Fruit fly (Drosophila melanogaster) ovary, adult (tissue): ENCODE measurements around the gene CG9391.

ENCODE experiments used
- CG17801 ChIP-seq: fragments of 200-800 bp; optimal IDR thresholded peaks from 2 replicates; lab custom pipeline; 2019; ENCODE audit warnings: missing biosample characterization, mild to moderate bottlenecking, missing genetic modification characterization, moderate library complexity; ENCODE audit not compliant: partially characterized antibody

The CG9391 gene

DNA sequence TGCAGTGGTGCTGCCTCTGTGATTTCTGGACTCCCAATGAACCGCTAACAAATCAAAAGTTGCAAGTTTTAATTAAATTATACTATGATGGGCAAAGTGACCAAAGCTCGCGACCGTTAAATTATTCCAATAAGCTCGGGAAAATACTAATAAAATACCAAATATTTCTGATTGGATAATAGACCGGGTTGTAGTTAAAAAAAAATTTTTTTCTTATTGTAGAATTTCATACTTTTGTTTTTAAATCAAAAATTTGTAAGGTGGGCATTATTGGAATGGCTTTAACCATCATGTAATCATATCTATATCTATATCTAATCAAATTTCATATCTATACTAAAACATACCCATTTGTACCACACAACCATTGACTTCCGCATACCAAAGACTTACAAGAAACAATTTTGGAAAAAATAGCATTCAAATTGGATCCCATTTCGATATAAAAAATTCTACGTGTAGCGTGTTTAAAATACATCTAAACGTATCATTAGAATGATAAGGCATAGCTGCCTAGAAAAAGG lies at the start of gene CG9391:
CG9391 (minus strand) TSS at position 474 of the 524 bp plus-strand sequence.
- TF ChIP-seq CG17801 = no peak

DNA sequence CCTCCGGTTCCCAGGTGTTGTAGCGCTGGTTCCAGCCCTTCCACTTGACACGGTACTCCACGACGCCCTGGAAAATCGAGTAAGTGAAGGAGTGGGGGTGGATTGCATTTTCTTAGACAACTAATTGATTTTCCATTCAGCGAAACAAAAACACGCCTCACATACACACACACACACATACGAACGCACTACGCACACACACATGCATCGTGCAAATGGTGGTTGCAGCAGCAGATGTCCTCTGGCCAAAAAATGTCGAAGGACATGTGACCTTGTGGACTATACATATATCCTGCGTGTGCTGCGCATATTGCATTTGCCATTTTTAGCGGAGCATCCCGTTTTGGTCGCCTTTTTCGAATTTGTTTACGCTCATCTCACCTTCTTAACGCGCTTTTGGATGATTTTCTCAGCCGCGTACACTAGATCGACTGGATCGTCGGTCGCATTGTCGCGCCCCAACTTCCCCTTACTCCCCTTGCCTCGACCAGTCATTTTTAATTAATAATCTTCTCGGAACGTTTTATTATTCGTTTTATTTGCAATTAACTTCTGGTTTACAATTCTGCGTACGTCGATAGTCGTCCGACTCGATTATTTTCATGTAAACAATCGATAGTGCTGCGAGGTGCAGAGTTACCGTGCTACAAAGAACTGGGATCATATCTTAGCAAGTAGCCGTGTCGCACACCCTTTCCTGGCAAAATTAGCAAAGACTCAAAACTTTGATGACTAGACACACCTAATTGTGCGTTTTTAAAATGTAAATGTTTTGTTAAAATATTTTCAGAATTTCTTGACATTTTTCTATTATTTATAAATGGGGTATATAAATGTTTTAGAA lies 49.5 kb upstream of the CG9391 start, which contains the start of gene Pc:
Pc (minus strand) TSS at position 605 of the 844 bp plus-strand sequence.
- TF ChIP-seq CG17801 = peak; percentile 9

DNA sequence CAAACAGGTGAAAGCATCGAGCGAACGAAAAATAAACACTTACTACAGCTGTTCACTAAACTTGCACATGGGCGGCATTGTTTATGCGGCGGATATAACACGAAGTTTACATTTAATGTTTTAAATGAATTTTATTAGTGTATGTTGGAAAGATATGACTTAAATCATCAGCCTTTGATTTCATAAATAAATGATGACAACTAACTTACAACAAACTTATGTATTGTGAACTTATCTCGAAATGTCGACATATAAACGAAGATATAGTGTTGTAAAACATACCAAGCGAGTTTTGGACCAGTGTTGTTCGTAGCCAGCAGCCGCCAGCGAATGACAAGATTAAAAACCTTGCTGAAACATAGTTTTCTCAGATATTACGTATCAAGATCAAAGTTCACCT lies 36.3 kb upstream of the CG9391 start, which contains the start of the genes CG11309 and CG7632:
CG11309 (minus strand) TSS at position 259 of the 400 bp plus-strand sequence.
CG7632 (plus strand) TSS at position 298 of the 400 bp plus-strand sequence.
- peak; percentile 100 for TF ChIP-seq CG17801

DNA sequence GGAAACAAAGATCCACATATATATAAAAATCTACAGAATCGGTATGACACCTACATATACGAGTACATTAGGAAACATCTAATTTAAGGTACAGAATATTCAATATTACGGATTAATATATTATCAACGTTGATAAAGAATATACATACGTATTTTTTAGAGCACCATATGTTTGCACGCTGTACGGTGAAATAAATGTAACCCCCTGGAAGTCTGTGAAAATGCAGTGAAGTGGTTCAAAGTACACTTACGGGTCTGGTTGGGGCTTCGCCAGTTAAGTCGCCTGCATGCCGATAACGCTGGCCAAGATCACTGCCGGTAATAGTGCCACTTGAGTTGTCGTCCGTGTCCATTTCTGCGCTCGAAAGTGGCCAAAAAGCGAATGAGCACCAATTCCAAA lies 35.5 kb upstream of the CG9391 start:
- no peak for TF ChIP-seq CG17801

DNA sequence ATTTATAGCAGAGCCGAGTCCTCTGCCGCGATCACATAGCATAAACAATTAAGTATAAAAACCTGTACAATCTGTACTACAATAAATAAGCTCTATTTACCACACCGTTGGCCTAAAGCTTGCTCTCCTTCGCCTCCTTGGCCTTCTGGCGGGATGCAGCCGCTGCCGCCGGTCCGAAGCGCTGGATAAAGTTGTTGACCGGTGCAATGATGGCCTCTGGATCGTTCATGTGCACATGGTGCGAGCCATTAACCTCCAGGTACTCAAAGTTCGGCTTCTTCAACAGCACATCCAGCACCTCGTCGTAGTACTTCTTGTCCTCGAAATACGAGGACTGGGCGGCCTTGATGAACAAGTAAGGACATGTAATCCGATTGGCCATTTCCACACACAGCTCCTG lies 34.4 kb upstream of the CG9391 start:
- no peak for TF ChIP-seq CG17801

DNA sequence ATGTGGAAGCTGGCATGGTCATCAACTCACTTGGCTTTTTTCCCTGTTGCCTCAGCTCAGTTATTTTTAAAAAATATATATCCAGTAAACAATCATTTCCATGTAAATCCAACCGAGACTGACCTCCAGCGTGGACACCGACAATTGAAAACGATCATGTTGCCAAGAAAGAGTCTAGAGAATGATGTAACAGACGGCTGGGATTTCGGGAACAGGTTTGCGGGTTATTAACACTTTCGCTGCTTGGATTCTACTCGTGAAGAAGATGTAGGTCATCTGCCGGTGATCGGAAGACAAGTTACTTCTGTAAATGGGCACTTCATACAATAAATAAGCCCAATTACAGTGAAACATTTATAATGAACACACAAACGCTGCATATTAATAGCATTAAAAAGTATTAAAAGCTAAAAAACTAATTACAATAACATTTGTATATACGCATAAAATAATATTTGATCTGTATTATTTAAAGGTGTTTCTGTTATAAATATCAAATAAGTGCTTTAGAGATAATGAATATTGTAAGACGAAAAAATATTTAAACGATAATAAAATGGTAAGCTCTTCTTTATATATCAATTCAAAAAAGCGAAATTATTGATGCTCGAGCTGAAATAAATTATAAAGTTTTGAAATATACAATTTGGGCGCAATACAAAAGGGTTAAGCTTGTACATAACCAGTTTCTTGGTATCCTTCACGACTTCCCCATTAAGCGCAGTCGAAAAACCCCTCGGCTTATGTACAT lies 33.8 kb upstream of the CG9391 start:
- no peak for TF ChIP-seq CG17801

DNA sequence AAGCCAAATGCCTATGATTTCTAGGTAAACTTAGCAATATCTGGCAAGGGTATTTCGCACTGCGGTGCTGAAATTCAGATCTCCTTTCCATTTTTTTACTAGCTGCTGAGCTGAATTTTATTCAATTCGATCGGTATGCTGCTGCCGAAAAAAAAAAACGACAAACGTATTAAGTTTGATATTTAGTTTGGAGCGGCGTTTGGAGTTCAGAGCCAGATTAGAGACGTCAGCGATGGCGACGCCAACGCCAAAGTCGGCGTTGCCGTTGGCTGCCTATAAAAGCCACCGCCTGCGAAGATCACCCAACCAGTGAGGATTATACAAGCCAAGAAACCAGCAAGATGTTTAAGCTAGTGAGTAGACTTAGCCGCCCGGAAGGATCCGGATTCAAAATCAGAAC lies 32.1 kb upstream of the CG9391 start, which contains the start of gene Cpr78Cc:
Cpr78Cc (plus strand) TSS at position 301 of the 400 bp plus-strand sequence.
- TF ChIP-seq CG17801 = no peak

DNA sequence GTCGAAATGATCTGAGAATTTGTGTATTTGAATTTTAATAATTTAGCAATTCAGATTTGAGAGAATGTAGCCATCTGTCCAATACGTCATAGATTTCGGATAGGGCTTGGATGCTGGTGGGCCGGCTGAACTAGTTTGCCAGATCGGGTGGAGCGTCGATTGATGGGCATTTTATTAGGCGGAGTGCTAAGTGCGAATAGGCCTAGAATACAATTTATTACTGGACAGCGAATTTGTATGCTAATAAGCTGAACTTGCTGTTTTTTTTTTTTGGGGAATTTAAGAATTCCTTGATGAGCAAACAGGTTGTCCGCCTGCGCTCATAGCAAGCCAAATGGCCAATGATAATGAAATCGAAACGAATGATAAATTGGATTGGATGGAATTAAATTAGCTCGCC lies 31.1 kb upstream of the CG9391 start:
- TF ChIP-seq CG17801 = no peak

DNA sequence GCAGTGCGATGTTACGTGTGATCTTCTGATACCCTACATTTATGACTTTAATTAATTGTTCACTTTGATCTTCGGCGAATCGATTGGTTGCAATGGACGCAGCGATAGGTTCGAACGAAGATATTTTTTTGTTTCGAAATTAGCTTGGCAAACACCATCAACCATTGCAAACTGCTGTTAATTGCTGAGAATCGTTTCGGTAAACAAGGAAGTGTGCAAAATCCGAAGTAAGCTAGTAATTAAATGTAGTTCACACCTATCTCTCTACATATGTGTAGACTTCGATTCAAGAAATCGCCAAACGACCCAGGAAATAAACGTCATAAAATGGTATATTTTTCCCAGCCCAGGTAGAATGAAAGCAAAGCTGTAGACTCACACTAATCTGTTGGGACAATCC lies 30.2 kb upstream of the CG9391 start, which contains the start of gene CG43702:
CG43702 (plus strand) TSS at position 301 of the 400 bp plus-strand sequence.
- TF ChIP-seq CG17801 = no peak

DNA sequence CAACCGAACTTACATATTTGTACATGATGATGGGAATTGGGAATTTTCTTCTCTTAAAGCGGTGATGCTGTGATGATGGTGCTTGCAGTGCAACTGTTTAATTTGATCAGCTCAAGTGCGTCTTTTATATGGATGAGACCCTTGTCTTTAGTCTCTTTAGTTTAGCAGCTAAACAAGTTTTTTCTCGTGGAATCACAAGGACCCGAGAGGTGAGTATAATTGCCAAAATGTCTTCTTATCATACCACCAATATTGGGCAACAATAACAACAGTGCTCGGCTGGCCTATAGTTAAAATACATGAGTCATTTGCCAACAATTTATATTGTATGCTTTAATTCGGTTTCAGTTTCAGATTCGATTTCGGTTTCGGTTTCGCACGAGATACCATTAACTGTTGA lies 29.6 kb upstream of the CG9391 start, which contains the start of gene Edg78E:
Edg78E (minus strand) TSS at position 101 of the 400 bp plus-strand sequence.
- no peak for TF ChIP-seq CG17801

DNA sequence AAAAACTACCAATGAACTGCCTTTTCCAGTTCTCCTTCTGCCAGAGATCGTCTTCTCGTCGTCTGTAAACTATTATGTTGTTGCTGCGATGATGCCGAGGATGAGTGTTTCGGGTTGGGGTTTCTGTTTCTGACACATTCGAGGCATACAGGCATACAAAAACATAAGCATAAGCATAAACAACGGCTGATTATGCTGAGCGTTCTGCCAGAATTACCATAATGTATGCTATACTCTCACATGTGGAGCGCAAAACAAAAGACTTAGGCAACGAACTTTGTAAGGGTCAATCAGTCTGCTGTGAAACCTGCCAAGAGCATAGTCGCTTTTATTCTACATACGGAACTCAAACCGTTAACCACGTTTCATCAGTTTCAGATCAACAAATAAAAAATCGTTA lies 26.1 kb upstream of the CG9391 start, which contains the start of gene Cpr78Cb:
Cpr78Cb (plus strand) TSS at position 291 of the 400 bp plus-strand sequence.
- no peak for TF ChIP-seq CG17801

DNA sequence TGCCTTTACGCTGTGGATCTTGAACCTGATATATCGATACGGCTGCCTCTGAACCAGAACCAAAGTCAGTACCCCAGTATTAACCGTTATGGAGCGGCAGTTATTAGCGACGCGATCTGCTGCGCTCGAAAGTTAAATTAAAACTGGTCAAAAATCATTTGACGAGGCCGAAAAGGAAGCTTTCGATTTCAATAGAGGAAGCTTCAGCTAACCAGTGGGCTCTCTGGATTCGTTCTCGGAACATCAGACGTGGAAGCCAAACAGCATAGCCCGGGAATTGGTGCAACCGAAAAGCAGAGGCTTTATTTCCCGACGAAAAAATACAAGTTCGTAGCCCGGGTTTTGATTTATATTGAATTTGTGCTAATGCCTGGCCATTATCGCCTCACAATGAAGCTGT lies 24.6 kb upstream of the CG9391 start, which contains the start of gene Cpr78Ca:
Cpr78Ca (minus strand) TSS at position 101 of the 400 bp plus-strand sequence.
- TF ChIP-seq CG17801 = no peak

DNA sequence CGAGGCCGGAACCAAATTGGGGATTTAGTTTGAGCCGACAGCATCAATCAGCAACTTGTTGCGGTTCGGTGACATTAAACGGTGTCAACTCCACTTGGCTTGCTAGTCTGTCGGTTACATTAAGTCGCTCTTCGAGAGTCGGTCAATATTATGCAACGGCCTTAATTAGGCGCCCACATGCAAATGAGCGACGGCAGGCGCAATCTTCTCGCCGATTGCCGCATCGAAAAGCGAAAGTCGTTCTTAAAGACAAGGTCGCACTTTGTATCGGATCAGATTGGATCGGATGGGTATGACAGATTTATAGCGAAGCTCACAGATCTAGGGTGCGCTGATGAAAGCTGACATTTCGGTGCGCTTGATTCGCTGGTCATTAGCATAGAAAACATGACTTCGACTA lies 22.9 kb upstream of the CG9391 start:
- no peak for TF ChIP-seq CG17801

DNA sequence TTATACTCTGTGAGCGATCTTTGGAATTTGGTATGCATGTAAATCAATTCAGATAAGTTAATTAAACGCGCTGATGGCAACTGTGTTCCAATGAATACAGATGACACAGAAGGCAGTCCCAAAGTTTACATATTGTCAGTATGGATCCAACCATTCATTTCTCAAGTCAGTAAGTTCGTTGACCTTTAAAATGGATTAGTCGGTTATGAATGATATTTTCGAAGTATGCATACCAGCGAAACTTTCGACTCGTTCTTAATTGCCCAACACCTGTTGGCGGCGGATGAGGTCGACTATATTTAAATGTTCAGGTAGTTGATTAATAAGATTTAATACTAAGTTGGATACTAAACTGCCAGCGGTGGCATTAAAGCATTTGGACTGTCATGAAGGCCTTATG lies 22.2 kb upstream of the CG9391 start:
- TF ChIP-seq CG17801 = no peak

DNA sequence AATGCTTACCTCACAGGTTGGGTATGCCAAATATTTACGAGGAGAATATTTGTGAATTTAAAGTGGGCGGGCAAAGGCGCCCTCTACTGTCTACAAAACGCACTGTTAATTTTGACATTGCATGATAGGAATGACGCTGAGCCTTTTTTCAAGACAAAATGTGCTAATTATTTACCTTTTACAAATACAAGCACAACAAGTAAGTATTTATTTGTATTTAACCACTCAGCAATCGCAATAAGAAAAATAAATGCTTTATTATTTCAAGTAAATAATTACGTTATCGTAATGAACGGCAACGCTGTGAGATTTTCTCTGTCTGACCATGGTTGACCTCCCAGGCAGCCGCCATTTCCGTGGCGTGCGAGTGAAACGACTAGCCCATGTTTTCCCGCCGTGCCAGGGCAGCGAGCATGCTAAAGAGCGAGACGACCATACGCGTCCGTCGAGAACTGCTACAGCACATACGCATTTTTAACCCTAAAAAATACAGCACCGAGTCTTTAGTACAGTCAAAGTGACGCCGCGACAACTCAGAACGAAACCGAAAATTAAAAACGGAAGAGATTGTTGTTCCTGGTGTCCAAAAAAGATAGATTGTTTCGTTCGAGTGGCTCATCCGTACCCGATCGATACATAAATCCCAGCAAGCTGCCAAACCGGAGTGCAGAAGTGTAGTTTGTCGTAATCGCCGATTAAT lies 17.7 kb upstream of the CG9391 start, which contains the start of the genes CG12974 and pzg:
CG12974 (minus strand) TSS at position 324 of the 700 bp plus-strand sequence.
pzg (plus strand) TSS at position 461 of the 700 bp plus-strand sequence.
- TF ChIP-seq CG17801 = peak; percentile 89
